Fruit fly (Drosophila melanogaster) whole organism, embryonic: ENCODE results near the gene CG2533.

Source experiments
- Atf6 ChIP-seq: fragments of 200-800 bp; sonication (Bioruptor generic); IDR thresholded peaks from 2 replicates; pipeline ENCODE4 v1.3.6; 2022; ENCODE audit warnings: missing biosample characterization, missing genetic modification characterization
- B-H2 ChIP-seq: fragments of 200-800 bp; sonication (Bioruptor generic); optimal IDR thresholded peaks from 2 replicates; lab custom pipeline; 2018; ENCODE audit warnings: missing biosample characterization, mild to moderate bottlenecking, missing genetic modification characterization
- C15 ChIP-seq: fragments of 200-800 bp; sonication (Bioruptor generic); IDR thresholded peaks from 3 replicates; pipeline ENCODE4 v1.3.6; 2022; ENCODE audit warnings: missing biosample characterization, missing genetic modification characterization
- CG10462 ChIP-seq: fragments of 200-800 bp; sonication (Bioruptor generic); optimal IDR thresholded peaks from 2 replicates; lab custom pipeline; 2016; ENCODE audit warnings: missing biosample characterization, missing genetic modification characterization
- CG11247 ChIP-seq: fragments of 200-800 bp; sonication (Bioruptor generic); IDR thresholded peaks from 2 replicates; pipeline ENCODE4 v1.3.6; 2022; ENCODE audit warnings: missing biosample characterization, missing genetic modification characterization
- CG13424 ChIP-seq: fragments of 200-800 bp; sonication (Bioruptor generic); optimal IDR thresholded peaks from 2 replicates; lab custom pipeline; 2019; ENCODE audit warnings: missing biosample characterization, mild to moderate bottlenecking, missing genetic modification characterization, moderate library complexity
- CG1529 ChIP-seq: fragments of 200-800 bp; sonication (Bioruptor generic); optimal IDR thresholded peaks from 3 replicates; lab custom pipeline; 2018; ENCODE audit warnings: missing biosample characterization, missing genetic modification characterization
- CG1602 ChIP-seq: fragments of 200-800 bp; sonication (Bioruptor generic); optimal IDR thresholded peaks from 3 replicates; lab custom pipeline; 2016; ENCODE audit warnings: missing biosample characterization, missing genetic modification characterization
- CG17802 ChIP-seq: fragments of 200-800 bp; sonication (Bioruptor generic); optimal IDR thresholded peaks from 2 replicates; lab custom pipeline; 2018; ENCODE audit warnings: missing biosample characterization, mild to moderate bottlenecking, missing genetic modification characterization, moderate library complexity
- CG17829 ChIP-seq: fragments of 200-800 bp; optimal IDR thresholded peaks from 2 replicates; lab custom pipeline; 2019; ENCODE audit warnings: missing biosample characterization, mild to moderate bottlenecking, missing genetic modification characterization, moderate library complexity
- CG2712 ChIP-seq: fragments of 200-800 bp; optimal IDR thresholded peaks from 3 replicates; lab custom pipeline; 2019; ENCODE audit warnings: missing biosample characterization, mild to moderate bottlenecking, missing genetic modification characterization, moderate library complexity
- CG30020 ChIP-seq: fragments of 200-800 bp; optimal IDR thresholded peaks from 2 replicates; lab custom pipeline; 2019; ENCODE audit warnings: missing biosample characterization, mild to moderate bottlenecking, missing genetic modification characterization, moderate library complexity
- CG31441 ChIP-seq: fragments of 200-800 bp; sonication (Bioruptor generic); IDR thresholded peaks from 2 replicates; pipeline ENCODE4 v1.3.6; 2022; ENCODE audit warnings: missing biosample characterization, missing genetic modification characterization
- CG34422 ChIP-seq: fragments of 200-800 bp; sonication (Bioruptor generic); IDR thresholded peaks from 3 replicates; pipeline ENCODE4 v1.3.6; 2022; ENCODE audit warnings: missing biosample characterization, missing genetic modification characterization
- CG4730 ChIP-seq: fragments of 200-800 bp; sonication (Bioruptor generic); IDR thresholded peaks from 2 replicates; pipeline ENCODE4 v1.3.6; 2022; ENCODE audit warnings: missing biosample characterization, missing genetic modification characterization
- CG6683 ChIP-seq: fragments of 200-800 bp; sonication (Bioruptor generic); optimal IDR thresholded peaks from 2 replicates; lab custom pipeline; 2017; ENCODE audit warnings: missing biosample characterization, mild to moderate bottlenecking, missing genetic modification characterization, missing genetic modification reagents
- CG6689 ChIP-seq: fragments of 200-800 bp; sonication (Bioruptor generic); IDR thresholded peaks from 2 replicates; pipeline ENCODE4 v1.3.6; 2022; ENCODE audit warnings: missing biosample characterization, missing genetic modification characterization
- CG6813 ChIP-seq: fragments of 200-800 bp; sonication (Bioruptor generic); optimal IDR thresholded peaks from 2 replicates; lab custom pipeline; 2017; ENCODE audit warnings: missing biosample characterization, missing genetic modification characterization, mild to moderate bottlenecking, moderate library complexity, missing genetic modification reagents
- CG7745 ChIP-seq: fragments of 200-800 bp; sonication (Bioruptor generic); optimal IDR thresholded peaks from 2 replicates; lab custom pipeline; 2018; ENCODE audit warnings: missing biosample characterization, mild to moderate bottlenecking, missing genetic modification characterization, moderate library complexity
- CG9876 ChIP-seq: fragments of 200-800 bp; sonication (Bioruptor generic); optimal IDR thresholded peaks from 2 replicates; lab custom pipeline; 2016; ENCODE audit warnings: missing biosample characterization, missing genetic modification characterization
- Gsc ChIP-seq: fragments of 200-800 bp; sonication (Bioruptor generic); IDR thresholded peaks from 2 replicates; pipeline ENCODE4 v1.3.6; 2022; ENCODE audit warnings: missing biosample characterization, missing genetic modification characterization
- Gug ChIP-seq: fragments of 200-800 bp; sonication (Bioruptor generic); IDR thresholded peaks from 4 replicates; pipeline ENCODE4 v1.3.6; 2022; ENCODE audit warnings: missing biosample characterization, missing genetic modification characterization
- Med ChIP-seq: fragments of 200-800 bp; sonication (Bioruptor generic); peaks from one replicate; lab custom pipeline; 2016; ENCODE audit warnings: missing biosample characterization, missing genetic modification characterization, mild to moderate bottlenecking, inconsistent platforms, moderate library complexity
- Meics ChIP-seq: fragments of 200-800 bp; sonication (Bioruptor generic); optimal IDR thresholded peaks from 2 replicates; lab custom pipeline; 2017; ENCODE audit warnings: missing biosample characterization, mild to moderate bottlenecking, missing genetic modification characterization
- Mes4 ChIP-seq: fragments of 200-800 bp; sonication (Bioruptor generic); optimal IDR thresholded peaks from 2 replicates; lab custom pipeline; 2016; ENCODE audit warnings: missing biosample characterization, missing genetic modification characterization
- Optix ChIP-seq: fragments of 200-800 bp; sonication (Bioruptor generic); IDR thresholded peaks from 3 replicates; pipeline ENCODE4 v1.3.6; 2022; ENCODE audit warnings: missing biosample characterization, missing genetic modification characterization
- Pdp1 ChIP-seq, 2 experiments: fragments of 200-800 bp; sonication (Bioruptor generic); optimal IDR thresholded peaks; 3 replicates each; lab custom pipeline; 2016; ENCODE audit warnings: missing biosample characterization in 2 of 2, missing genetic modification characterization in 2 of 2, mild to moderate bottlenecking in 1 of 2, moderate library complexity in 1 of 2
- Ravus ChIP-seq: fragments of 200-800 bp; sonication (Bioruptor generic); IDR thresholded peaks from 2 replicates; pipeline ENCODE4 v1.3.6; 2022; ENCODE audit warnings: missing biosample characterization, missing genetic modification characterization
- Sry-β ChIP-seq: fragments of 200-800 bp; sonication (Bioruptor generic); optimal IDR thresholded peaks from 2 replicates; lab custom pipeline; 2018; ENCODE audit warnings: missing biosample characterization, mild to moderate bottlenecking, missing genetic modification characterization, moderate library complexity
- Vsx1 ChIP-seq: fragments of 200-800 bp; sonication (Bioruptor generic); optimal IDR thresholded peaks from 2 replicates; lab custom pipeline; 2017; ENCODE audit warnings: missing biosample characterization, mild to moderate bottlenecking, missing genetic modification characterization, missing genetic modification reagents
- bbx ChIP-seq: fragments of 200-800 bp; sonication (Bioruptor generic); IDR thresholded peaks from 2 replicates; pipeline ENCODE4 v1.3.6; 2022; ENCODE audit warnings: missing biosample characterization, missing genetic modification characterization; ENCODE audit not compliant: partially characterized antibody
- corto ChIP-seq: fragments of 200-800 bp; sonication (Bioruptor generic); optimal IDR thresholded peaks from 2 replicates; lab custom pipeline; 2016; ENCODE audit warnings: missing biosample characterization, mild to moderate bottlenecking, missing genetic modification characterization, moderate library complexity
- danr ChIP-seq: fragments of 200-800 bp; sonication (Bioruptor generic); IDR thresholded peaks from 2 replicates; pipeline ENCODE4 v1.3.6; 2022; ENCODE audit warnings: missing biosample characterization, missing genetic modification characterization
- dpn ChIP-seq, 2 experiments: fragments of 200-800 bp; sonication (Bioruptor generic); optimal IDR thresholded peaks; 3 replicates each; lab custom pipeline; 2016; ENCODE audit warnings: missing biosample characterization in 2 of 2, missing genetic modification characterization in 2 of 2
- fru ChIP-seq: fragments of >200 bp; optimal IDR thresholded peaks from 2 replicates; lab custom pipeline; 2017
- gce ChIP-seq: fragments of 200-800 bp; sonication (Bioruptor generic); IDR thresholded peaks from 3 replicates; pipeline ENCODE4 v1.3.6; 2022; ENCODE audit warnings: missing biosample characterization, missing genetic modification characterization
- grau ChIP-seq: fragments of 200-800 bp; optimal IDR thresholded peaks from 3 replicates; lab custom pipeline; 2019; ENCODE audit warnings: missing biosample characterization, mild to moderate bottlenecking, missing genetic modification characterization, moderate library complexity
- ham ChIP-seq: fragments of 200-800 bp; sonication (Bioruptor generic); IDR thresholded peaks from 2 replicates; pipeline ENCODE4 v1.3.6; 2022; ENCODE audit warnings: missing biosample characterization, missing genetic modification characterization
- hb ChIP-seq: fragments of 200-800 bp; sonication (Bioruptor generic); IDR thresholded peaks from 3 replicates; pipeline ENCODE4 v1.3.6; 2022; ENCODE audit warnings: missing biosample characterization, missing genetic modification characterization; ENCODE audit not compliant: partially characterized antibody
- jumu ChIP-seq: fragments of 200-800 bp; sonication (Bioruptor generic); optimal IDR thresholded peaks from 3 replicates; lab custom pipeline; 2016; ENCODE audit warnings: missing biosample characterization, missing genetic modification characterization
- kni ChIP-seq: fragments of 200-800 bp; sonication (Bioruptor generic); optimal IDR thresholded peaks from 3 replicates; lab custom pipeline; 2017; ENCODE audit warnings: mild to moderate bottlenecking, missing biosample characterization, missing genetic modification reagents, missing genetic modification characterization
- nmo ChIP-seq: fragments of 200-800 bp; sonication (Bioruptor generic); optimal IDR thresholded peaks from 2 replicates; lab custom pipeline; 2018; ENCODE audit warnings: missing biosample characterization, mild to moderate bottlenecking, missing genetic modification characterization, moderate library complexity
- pb ChIP-seq: fragments of 200-800 bp; sonication (Bioruptor generic); optimal IDR thresholded peaks from 3 replicates; lab custom pipeline; 2016; ENCODE audit warnings: missing biosample characterization, missing genetic modification characterization
- phol ChIP-seq: fragments of 200-800 bp; sonication (Bioruptor generic); optimal IDR thresholded peaks from 3 replicates; lab custom pipeline; 2018; ENCODE audit warnings: missing biosample characterization, mild to moderate bottlenecking, missing genetic modification characterization, moderate library complexity
- tap ChIP-seq: fragments of 200-800 bp; optimal IDR thresholded peaks from 3 replicates; lab custom pipeline; 2019; ENCODE audit warnings: missing biosample characterization, mild to moderate bottlenecking, missing genetic modification characterization, moderate library complexity
- tin ChIP-seq: fragments of 200-800 bp; sonication (Bioruptor generic); optimal IDR thresholded peaks from 3 replicates; lab custom pipeline; 2016; ENCODE audit warnings: missing biosample characterization, missing genetic modification characterization
- tup ChIP-seq: fragments of 200-800 bp; sonication (Bioruptor generic); optimal IDR thresholded peaks from 2 replicates; lab custom pipeline; 2016; ENCODE audit warnings: missing biosample characterization, mild to moderate bottlenecking, missing genetic modification characterization, moderate library complexity
- unpg ChIP-seq: fragments of 200-800 bp; sonication (Bioruptor generic); optimal IDR thresholded peaks from 3 replicates; lab custom pipeline; 2018; ENCODE audit warnings: missing biosample characterization, mild to moderate bottlenecking, missing genetic modification characterization, moderate library complexity
- wdn ChIP-seq: fragments of 200-800 bp; sonication (Bioruptor generic); IDR thresholded peaks from 2 replicates; pipeline ENCODE4 v1.3.6; 2022; ENCODE audit warnings: missing biosample characterization, missing genetic modification characterization
- zfh1 ChIP-seq: fragments of 200-800 bp; sonication (Bioruptor generic); IDR thresholded peaks from 3 replicates; pipeline ENCODE4 v1.3.6; 2022; ENCODE audit warnings: missing biosample characterization, missing genetic modification characterization

Gene CG2533

DNA sequence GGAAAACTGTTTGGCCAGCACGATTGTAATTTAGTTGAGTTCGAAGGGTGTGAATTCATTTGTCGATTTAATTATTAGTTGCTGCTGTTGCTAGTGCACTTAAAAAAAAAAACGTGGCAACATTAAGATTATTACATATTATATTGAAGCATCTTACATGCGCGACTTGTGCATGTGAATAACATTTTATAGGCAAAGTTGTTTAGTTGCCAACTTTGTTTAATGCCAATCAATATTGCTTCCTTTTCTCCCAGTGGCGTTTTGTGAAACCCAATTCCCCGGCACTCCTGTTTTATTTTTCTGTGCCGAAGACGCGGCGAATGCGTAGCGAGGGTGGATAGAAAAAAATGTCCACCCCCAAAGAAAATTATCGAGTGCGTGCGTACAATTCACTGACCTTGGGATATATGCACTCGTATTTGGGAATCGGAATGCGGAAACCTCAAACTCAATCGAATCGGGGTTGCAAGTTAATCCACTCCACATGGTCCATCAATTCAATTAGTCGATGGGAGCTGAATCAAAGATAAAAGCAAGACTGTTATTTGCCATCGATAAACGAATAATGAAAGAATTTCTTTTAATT lies 25.1 kb upstream of the CG2533 start (continued):
- TF ChIP-seq Vsx1 (no peak), Meics (GFP tag; lab: Kevin White, UChicago) (no peak), phol (tag; lab: Kevin White, UChicago) (peak; percentile 67), CG31441 (GFP tag; lab: Robert Waterston, UW) (peak; percentile 63), CG6683 (no peak), CG10462 (peak; percentile 11), CG13424 (tag; lab: Kevin White, UChicago) (peak; percentile 52), CG9876 (GFP tag; lab: Kevin White, UChicago) (no peak), grau (tag; lab: Kevin White, UChicago) (peak; percentile 22), dpn (GFP tag; optimal IDR thresholded peaks at IDR 0.05; lab: Kevin White, UChicago) (peak; percentile 46 to 51), tin (peak; percentile 60), tap (tag; lab: Kevin White, UChicago) (peak; percentile 35), wdn (GFP tag; lab: Robert Waterston, UW) (no peak), nmo (peak; percentile 75), danr (GFP tag; lab: Robert Waterston, UW) (no peak), ham (GFP tag; lab: Robert Waterston, UW) (no peak), C15 (GFP tag; lab: Robert Waterston, UW) (no peak), Sry-β (peak; percentile 4), pb (peak; percentile 19), Gsc (GFP tag; lab: Robert Waterston, UW) (no peak), unpg (peak; percentile 68), corto (GFP tag; lab: Kevin White, UChicago) (no peak), CG1602 (peak; percentile 43), Med (GFP tag; lab: Kevin White, UChicago) (peak; percentile 83), bbx (no peak), CG7745 (no peak), hb (GFP tag; lab: Robert Waterston, UW) (no peak), fru (lab: Kevin White, UChicago) (no peak), CG30020 (tag; lab: Kevin White, UChicago) (no peak), CG6689 (peak; percentile 67), B-H2 (GFP tag; lab: Kevin White, UChicago) (no peak), Atf6 (GFP tag; lab: Robert Waterston, UW) (peak; percentile 36; the same call in 1 of the 2 replicates), Optix (GFP tag; lab: Robert Waterston, UW) (peak; percentile 66), Pdp1 (GFP tag; optimal IDR thresholded peaks at IDR 0.05; lab: Kevin White, UChicago) (peak; percentile 20 to 47), zfh1 (GFP tag; lab: Robert Waterston, UW) (peak; percentile 81), kni (GFP tag; lab: Kevin White, UChicago) (peak; percentile 15), CG4730 (GFP tag; lab: Robert Waterston, UW) (0 out of 2 replicates have a peak, but pooled peaks have one; percentile 45), CG2712 (peak; percentile 65), Ravus (GFP tag; lab: Robert Waterston, UW) (no peak), Mes4 (peak; percentile 33), CG17802 (tag; lab: Kevin White, UChicago) (peak; percentile 17), CG34422 (peak; percentile 37; the same call in 1 of the 3 replicates), jumu (GFP tag; lab: Kevin White, UChicago) (no peak), CG17829 (tag; lab: Kevin White, UChicago) (peak; percentile 54), gce (GFP tag; lab: Robert Waterston, UW) (0 out of 3 replicates have a peak, but pooled peaks have one; percentile 45), Gug (GFP tag; lab: Robert Waterston, UW) (0 out of 4 replicates have a peak, but pooled peaks have one; percentile 43), CG6813 (GFP tag; lab: Kevin White, UChicago) (peak; percentile 57), CG1529 (GFP tag; lab: Kevin White, UChicago) (peak; percentile 58), tup (GFP tag; lab: Kevin White, UChicago) (peak; percentile 27), CG11247 (GFP tag; lab: Robert Waterston, UW) (peak; percentile 32; the same call in 1 of the 2 replicates)
